Worm (Caenorhabditis elegans) whole organism, midembryonic: Measurements from ENCODE around the gene dpy-23.
A peak's percentile ranks its signal among the peaks of the same experiment; 100 is the strongest.

Experiments used
- T22C8.4 ChIP-seq: fragments of 200-800 bp; sonication (Bioruptor generic); IDR thresholded peaks from 2 replicates; pipeline ENCODE4 v1.3.6; 2022; ENCODE audit warnings: missing genetic modification characterization, missing compliant biosample characterization
- cog-1 ChIP-seq: sonication (generic microtip); optimal IDR thresholded peaks from 2 replicates; lab custom pipeline; 2016; ENCODE audit warnings: missing genetic modification characterization, missing compliant biosample characterization
- flt-1 ChIP-seq: fragments of 200-800 bp; sonication (Bioruptor generic); IDR thresholded peaks from 2 replicates; pipeline ENCODE4 v1.3.6; 2022; ENCODE audit warnings: missing genetic modification characterization, missing compliant biosample characterization
- klf-2 ChIP-seq: fragments of 200-800 bp; sonication (Bioruptor generic); conservative IDR thresholded peaks from 2 replicates; pipeline ENCODE4 v1.3.6; 2022; ENCODE audit warnings: missing genetic modification reagents, missing genetic modification characterization, missing compliant biosample characterization
- med-1 ChIP-seq: sonication (generic microtip); optimal IDR thresholded peaks from 2 replicates; lab custom pipeline; 2017; ENCODE audit warnings: missing genetic modification characterization, mild to moderate bottlenecking, missing compliant biosample characterization, antibody characterized with exemption, missing genetic modification reagents; ENCODE audit not compliant: insufficient read depth
- ref-1 ChIP-seq: fragments of 200-800 bp; sonication (Bioruptor generic); conservative IDR thresholded peaks from 2 replicates; pipeline ENCODE4 v1.3.6; 2022; ENCODE audit warnings: missing genetic modification reagents, missing genetic modification characterization, missing compliant biosample characterization
- tab-1 ChIP-seq: fragments of 200-800 bp; sonication (Bioruptor generic); IDR thresholded peaks from 2 replicates; pipeline ENCODE4 v1.3.6; 2022; ENCODE audit warnings: missing genetic modification characterization, missing compliant biosample characterization
- ztf-23 ChIP-seq: fragments of 200-800 bp; sonication (Bioruptor generic); IDR thresholded peaks from 2 replicates; pipeline ENCODE4 v1.3.6; 2022; ENCODE audit warnings: missing genetic modification reagents, missing genetic modification characterization, missing compliant biosample characterization
- ztf-29 ChIP-seq: fragments of 200-800 bp; sonication (Bioruptor generic); IDR thresholded peaks from 2 replicates; pipeline ENCODE4 v1.3.6; 2022; ENCODE audit warnings: missing genetic modification reagents, missing genetic modification characterization, missing compliant biosample characterization

dpy-23 gene

ce11 chrX:4388834-4389409 lies at the start of gene dpy-23:
Gene dpy-23, plus strand, starts transcription at chrX:4389359.
- TF ChIP-seq tab-1 (GFP tag; lab: Robert Waterston, UW) = no peak
- TF ChIP-seq T22C8.4 = no peak
- TF ChIP-seq med-1 (GFP tag; lab: Kevin White, UChicago) = no peak
- TF ChIP-seq flt-1 = 0 out of 2 replicates have a peak, but pooled peaks have one; percentile 46
- TF ChIP-seq cog-1 (tag; lab: Kevin White, UChicago) = peak; percentile 91
- no peak for TF ChIP-seq ztf-23 (GFP tag; lab: Robert Waterston, UW)
- no peak for TF ChIP-seq ref-1 (GFP tag; lab: Robert Waterston, UW)
- no peak for TF ChIP-seq ztf-29 (GFP tag; lab: Robert Waterston, UW)
- TF ChIP-seq klf-2 (GFP tag; lab: Robert Waterston, UW) = no peak

DNA sequence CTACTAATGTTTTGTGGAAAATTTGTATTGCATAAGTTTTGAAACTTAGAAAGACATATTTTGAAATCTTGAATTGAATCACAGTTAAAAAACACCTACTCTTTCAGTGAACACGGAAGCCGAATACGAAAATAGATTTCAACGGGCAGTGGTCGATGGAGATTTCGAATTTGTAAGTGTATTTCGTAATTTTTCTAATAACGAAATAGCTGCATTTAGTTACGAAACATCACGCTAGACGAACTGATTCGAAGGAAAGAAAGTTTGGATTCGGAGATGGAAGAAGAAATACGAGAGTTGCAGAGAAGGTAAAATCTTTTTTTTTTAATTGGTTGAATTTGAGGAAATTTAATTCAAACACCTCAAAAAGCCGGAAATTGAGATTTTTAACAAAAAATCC lies 46.4 kb upstream of the dpy-23 start:
- TF ChIP-seq med-1 (GFP tag; lab: Kevin White, UChicago) (no peak), ztf-23 (GFP tag; lab: Robert Waterston, UW) (no peak), cog-1 (tag; lab: Kevin White, UChicago) (no peak), T22C8.4 (no peak), tab-1 (GFP tag; lab: Robert Waterston, UW) (no peak), ref-1 (GFP tag; lab: Robert Waterston, UW) (no peak), ztf-29 (GFP tag; lab: Robert Waterston, UW) (no peak), klf-2 (GFP tag; lab: Robert Waterston, UW) (no peak), flt-1 (no peak)

- TF ChIP-seq med-1 (GFP tag; lab: Kevin White, UChicago) = no peak
- no peak for TF ChIP-seq ref-1 (GFP tag; lab: Robert Waterston, UW)
- no peak for TF ChIP-seq ztf-29 (GFP tag; lab: Robert Waterston, UW)
- TF ChIP-seq ztf-23 (GFP tag; lab: Robert Waterston, UW) = no peak
- TF ChIP-seq T22C8.4 = no peak
- no peak for TF ChIP-seq cog-1 (tag; lab: Kevin White, UChicago)
- no peak for TF ChIP-seq klf-2 (GFP tag; lab: Robert Waterston, UW)
- TF ChIP-seq tab-1 (GFP tag; lab: Robert Waterston, UW) = no peak
Observed at ce11 chrX:4343915-4344314, 45.2 kb upstream of the dpy-23 start, which contains the start of gene F14H12.3. Gene F14H12.3, plus strand, starts transcription at chrX:4344215.

DNA sequence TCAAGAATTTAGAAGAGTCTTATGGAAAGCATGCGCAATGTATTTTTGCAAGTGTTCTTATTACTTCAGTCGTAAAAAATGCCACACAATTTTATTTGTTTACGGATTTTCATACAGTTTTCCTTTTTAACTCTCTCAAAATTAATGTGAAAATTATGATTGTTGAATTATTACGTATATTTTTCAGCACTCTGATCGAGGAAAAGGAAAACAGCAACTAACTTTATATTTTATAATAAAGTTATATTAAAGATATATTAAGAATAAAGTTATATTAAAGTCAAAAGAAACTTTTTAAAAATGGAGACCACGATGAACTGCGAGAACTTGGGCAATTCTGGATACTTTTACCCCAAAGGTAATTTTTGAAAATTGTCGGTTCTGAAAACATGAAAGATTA lies 39.0 kb upstream of the dpy-23 start, which contains the start of gene F14H12.2:
Gene F14H12.2 (plus strand): TSS at position 301 of the 400 bp plus-strand sequence.
- TF ChIP-seq T22C8.4 (no peak), klf-2 (GFP tag; lab: Robert Waterston, UW) (no peak), ztf-23 (GFP tag; lab: Robert Waterston, UW) (no peak), flt-1 (no peak), tab-1 (GFP tag; lab: Robert Waterston, UW) (no peak), cog-1 (tag; lab: Kevin White, UChicago) (no peak), ztf-29 (GFP tag; lab: Robert Waterston, UW) (no peak), ref-1 (GFP tag; lab: Robert Waterston, UW) (no peak), med-1 (GFP tag; lab: Kevin White, UChicago) (no peak)

ce11 chrX:4353318-4353717 lies 35.8 kb upstream of the dpy-23 start, which contains the start of gene col-165:
Gene col-165, plus strand, starts transcription at chrX:4353618.
- TF ChIP-seq ref-1 (GFP tag; lab: Robert Waterston, UW) (no peak), med-1 (GFP tag; lab: Kevin White, UChicago) (no peak), cog-1 (tag; lab: Kevin White, UChicago) (no peak), flt-1 (no peak), tab-1 (GFP tag; lab: Robert Waterston, UW) (no peak), T22C8.4 (no peak), ztf-23 (GFP tag; lab: Robert Waterston, UW) (no peak), klf-2 (GFP tag; lab: Robert Waterston, UW) (no peak)

ce11 chrX:4357467-4357866 lies 31.7 kb upstream of the dpy-23 start, which contains the start of gene F14H12.6:
Gene F14H12.6, minus strand, starts transcription at chrX:4357567.
- no peak for TF ChIP-seq med-1 (GFP tag; lab: Kevin White, UChicago)
- TF ChIP-seq klf-2 (GFP tag; lab: Robert Waterston, UW) = no peak
- TF ChIP-seq ref-1 (GFP tag; lab: Robert Waterston, UW) = no peak
- TF ChIP-seq tab-1 (GFP tag; lab: Robert Waterston, UW) = no peak
- no peak for TF ChIP-seq ztf-23 (GFP tag; lab: Robert Waterston, UW)
- no peak for TF ChIP-seq flt-1
- no peak for TF ChIP-seq cog-1 (tag; lab: Kevin White, UChicago)
- TF ChIP-seq T22C8.4 = no peak
- TF ChIP-seq ztf-29 (GFP tag; lab: Robert Waterston, UW) = no peak

DNA sequence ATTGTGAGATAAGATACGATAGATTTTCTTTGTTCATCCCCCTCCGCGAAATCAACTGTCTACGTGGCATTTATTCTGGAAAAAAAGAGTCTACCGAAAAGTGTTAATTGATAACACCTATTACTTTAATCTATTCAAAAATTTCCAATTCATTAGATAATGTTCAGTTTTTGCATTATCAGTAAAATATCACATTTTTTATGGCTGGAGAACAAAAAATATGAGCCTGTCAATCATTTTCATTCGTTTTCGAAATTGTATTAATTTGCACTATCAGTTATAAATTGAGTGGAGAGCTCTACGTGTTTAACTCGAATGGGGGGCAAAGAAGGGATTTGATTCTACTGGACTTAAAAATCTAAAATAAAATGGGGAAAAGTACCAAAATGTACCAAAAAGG lies 30.1 kb upstream of the dpy-23 start:
- TF ChIP-seq ztf-29 (GFP tag; lab: Robert Waterston, UW) (no peak), flt-1 (no peak), klf-2 (GFP tag; lab: Robert Waterston, UW) (no peak), med-1 (GFP tag; lab: Kevin White, UChicago) (no peak), ref-1 (GFP tag; lab: Robert Waterston, UW) (no peak), T22C8.4 (no peak), ztf-23 (GFP tag; lab: Robert Waterston, UW) (no peak), tab-1 (GFP tag; lab: Robert Waterston, UW) (no peak), cog-1 (tag; lab: Kevin White, UChicago) (no peak)

- TF ChIP-seq flt-1 = no peak
- TF ChIP-seq cog-1 (tag; lab: Kevin White, UChicago) = no peak
- TF ChIP-seq klf-2 (GFP tag; lab: Robert Waterston, UW) = no peak
- no peak for TF ChIP-seq tab-1 (GFP tag; lab: Robert Waterston, UW)
- TF ChIP-seq ztf-29 (GFP tag; lab: Robert Waterston, UW) = no peak
- no peak for TF ChIP-seq T22C8.4
Observed at ce11 chrX:4362522-4362921, 26.6 kb upstream of the dpy-23 start, which contains the start of gene F14H12.7. Gene F14H12.7, minus strand, starts transcription at chrX:4362622.

DNA sequence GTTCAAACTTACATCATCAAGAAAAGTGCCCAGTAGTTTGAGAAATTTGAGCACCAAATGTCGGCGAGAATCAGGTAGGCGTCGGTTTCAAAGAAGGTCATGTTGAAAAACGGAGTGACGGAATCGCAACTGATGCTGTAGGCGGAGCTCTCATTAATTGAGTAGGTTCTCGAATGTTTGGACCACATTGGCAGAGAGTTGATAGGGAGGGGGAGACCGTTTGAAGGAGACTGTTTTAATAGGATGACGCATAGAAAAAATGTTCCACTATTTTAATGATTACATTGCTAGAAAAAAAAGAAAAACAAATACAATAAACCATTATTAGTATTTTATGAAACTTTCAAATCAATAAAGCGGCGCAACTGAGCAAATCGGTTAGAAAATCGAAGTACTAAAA lies 26.0 kb upstream of the dpy-23 start, which contains the start of gene F14H12.17:
Gene F14H12.17 (minus strand): TSS at position 101 of the 400 bp plus-strand sequence.
- no peak for TF ChIP-seq ref-1 (GFP tag; lab: Robert Waterston, UW)
- no peak for TF ChIP-seq cog-1 (tag; lab: Kevin White, UChicago)
- no peak for TF ChIP-seq med-1 (GFP tag; lab: Kevin White, UChicago)
- no peak for TF ChIP-seq flt-1
- no peak for TF ChIP-seq ztf-29 (GFP tag; lab: Robert Waterston, UW)
- TF ChIP-seq tab-1 (GFP tag; lab: Robert Waterston, UW) = no peak
- TF ChIP-seq klf-2 (GFP tag; lab: Robert Waterston, UW) = no peak
- no peak for TF ChIP-seq ztf-23 (GFP tag; lab: Robert Waterston, UW)
- TF ChIP-seq T22C8.4 = no peak
